Fruit fly (Drosophila melanogaster): ENCODE results near the gene Gas41.

DNA sequence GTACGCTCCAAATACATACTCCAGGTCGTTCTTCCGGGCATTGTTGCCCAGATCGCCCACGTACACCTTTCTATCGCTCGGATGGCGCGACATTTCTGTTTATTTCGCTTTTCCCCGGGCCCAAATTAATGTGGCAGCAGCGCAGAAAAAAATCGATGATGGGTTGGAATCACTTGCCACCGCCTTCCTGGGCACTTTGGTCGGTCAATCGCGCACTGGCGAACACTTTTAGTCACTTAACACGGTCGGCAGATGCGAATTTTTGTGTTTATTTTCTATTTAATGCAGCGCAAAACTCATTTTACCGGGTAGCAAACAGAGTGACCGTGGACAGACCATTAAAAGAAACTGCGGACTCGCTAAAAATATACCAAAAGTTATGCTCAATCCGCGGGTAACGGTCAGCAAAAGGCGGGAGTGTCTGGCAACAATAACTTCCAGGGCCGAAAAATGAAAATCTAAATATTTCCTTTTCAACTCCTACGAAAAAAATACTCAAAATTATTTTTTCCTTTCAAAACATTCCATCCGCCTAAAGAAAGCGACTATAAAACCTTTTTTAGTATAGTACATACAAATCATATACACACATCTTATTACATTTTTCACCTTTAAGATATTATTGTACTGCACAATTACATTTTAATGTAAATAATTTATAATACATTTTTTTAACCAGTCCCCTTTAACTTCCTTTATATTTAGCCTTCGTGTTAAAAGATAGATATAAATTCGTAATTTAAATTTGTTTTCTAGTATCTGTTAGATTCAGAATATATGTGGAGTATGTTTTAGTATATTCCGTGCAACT lies 30.0 kb downstream of the Gas41 start, which contains the start of gene x16:
- no peak for TF ChIP-seq psq (optimal IDR thresholded peaks at IDR 0.05)
- TF ChIP-seq Sin3A (optimal IDR thresholded peaks at IDR 0.05), result no peak
- TF ChIP-seq ttk (optimal IDR thresholded peaks at IDR 0.05), result no peak
- TF ChIP-seq Myc (optimal IDR thresholded peaks at IDR 0.05), result no peak

All from Kc167 (cell line).